Worm (Caenorhabditis elegans): ENCODE data around the gene K12D12.5.

Gene K12D12.5

ce11 chrII:11823566-11824308, 37.1 kb upstream of the K12D12.5 start, which contains the start of gene Y6D1A.1 (continued):
- TF ChIP-seq madf-8 (GFP tag; conservative IDR thresholded peaks at IDR 0.05) = peak; percentile 80
- TF ChIP-seq akir-1 (GFP tag; optimal IDR thresholded peaks at IDR 0.05) = no peak
- TF ChIP-seq sdz-38 (tag; optimal IDR thresholded peaks at IDR 0.05) = no peak
- TF ChIP-seq nhr-120 (GFP tag; IDR thresholded peaks at IDR 0.05) = no peak
- TF ChIP-seq nhr-80 (tag; optimal IDR thresholded peaks at IDR 0.05) = no peak
- 0 out of 2 replicates have a peak, but pooled peaks have one; percentile 62 for TF ChIP-seq hsf-1 (GFP tag; IDR thresholded peaks at IDR 0.05)
- TF ChIP-seq ZK185.1 (tag; optimal IDR thresholded peaks at IDR 0.05; ENCODE audit: poor library complexity, severe bottlenecking) = no peak
- no peak for TF ChIP-seq ceh-100 (GFP tag; IDR thresholded peaks at IDR 0.05)
- peak; percentile 90 for TF ChIP-seq efl-1 (GFP tag; optimal IDR thresholded peaks at IDR 0.05)
- TF ChIP-seq D2030.7 (GFP tag; IDR thresholded peaks at IDR 0.05) = peak; percentile 50; the same call in 1 of the 2 replicates
- peak; percentile 59; the same call in 1 of the 2 replicates for TF ChIP-seq madf-3 (GFP tag; IDR thresholded peaks at IDR 0.05)
- peak; percentile 43 for TF ChIP-seq dpl-1 (GFP tag; optimal IDR thresholded peaks at IDR 0.05)
- TF ChIP-seq tbp1 (GFP tag; optimal IDR thresholded peaks at IDR 0.05) = no peak
- TF ChIP-seq lir-1 (GFP tag; conservative IDR thresholded peaks at IDR 0.05) = no peak
- TF ChIP-seq F55B11.4 (tag; optimal IDR thresholded peaks at IDR 0.05; ENCODE audit: borderline replicate concordance, insufficient read depth) = no peak
- peak; percentile 68 for TF ChIP-seq ceh-91 (GFP tag; IDR thresholded peaks at IDR 0.05)
- TF ChIP-seq xnd-1 (tag; optimal IDR thresholded peaks at IDR 0.05) = peak; percentile 59

ce11 chrII:11824673-11825072, 36.2 kb upstream of the K12D12.5 start:
- peak; percentile 65 for TF ChIP-seq tbp1 (GFP tag; optimal IDR thresholded peaks at IDR 0.05)

ce11 chrII:11829920-11830319, 30.9 kb upstream of the K12D12.5 start, which contains the start of gene pes-5:
Gene pes-5, minus strand, starts transcription at chrII:11830020.
- no peak for TF ChIP-seq nfya-2 (GFP tag; IDR thresholded peaks at IDR 0.05)
- no peak for TF ChIP-seq ceh-91 (GFP tag; IDR thresholded peaks at IDR 0.05)

ce11 chrII:11830601-11831000, 30.2 kb upstream of the K12D12.5 start:
- TF ChIP-seq hmg-20 (GFP tag; IDR thresholded peaks at IDR 0.05) (no peak), lin-54 (GFP tag; optimal IDR thresholded peaks at IDR 0.05) (no peak), lin-40 (tag; optimal IDR thresholded peaks at IDR 0.05) (no peak), nhr-120 (GFP tag; IDR thresholded peaks at IDR 0.05) (no peak), attf-5 (GFP tag; optimal IDR thresholded peaks at IDR 0.05) (peak; percentile 7), bed-2 (GFP tag; IDR thresholded peaks at IDR 0.05) (no peak), F57C9.4 (tag; optimal IDR thresholded peaks at IDR 0.05) (no peak), nfyb-1 (GFP tag; IDR thresholded peaks at IDR 0.05) (no peak), F22D6.2 (tag; optimal IDR thresholded peaks at IDR 0.05) (no peak), fkh-3 (tag; optimal IDR thresholded peaks at IDR 0.05) (no peak), atf-7 (tag; optimal IDR thresholded peaks at IDR 0.05) (no peak), ceh-40 (GFP tag; IDR thresholded peaks at IDR 0.05) (no peak), C17E4.6 (GFP tag; IDR thresholded peaks at IDR 0.05) (no peak), F10E7.11 (tag; optimal IDR thresholded peaks at IDR 0.05) (no peak), mes-4 (tag; optimal IDR thresholded peaks at IDR 0.05) (no peak), mel-28 (tag; optimal IDR thresholded peaks at IDR 0.05; ENCODE audit: borderline replicate concordance) (no peak), nhr-80 (tag; optimal IDR thresholded peaks at IDR 0.05) (peak; percentile 31)

Data from whole organism, young adult.